Worm (Caenorhabditis elegans): Measurements from ENCODE around the gene C05E11.6.
A peak's percentile ranks its signal among the peaks of the same experiment; 100 is the strongest.

DNA sequence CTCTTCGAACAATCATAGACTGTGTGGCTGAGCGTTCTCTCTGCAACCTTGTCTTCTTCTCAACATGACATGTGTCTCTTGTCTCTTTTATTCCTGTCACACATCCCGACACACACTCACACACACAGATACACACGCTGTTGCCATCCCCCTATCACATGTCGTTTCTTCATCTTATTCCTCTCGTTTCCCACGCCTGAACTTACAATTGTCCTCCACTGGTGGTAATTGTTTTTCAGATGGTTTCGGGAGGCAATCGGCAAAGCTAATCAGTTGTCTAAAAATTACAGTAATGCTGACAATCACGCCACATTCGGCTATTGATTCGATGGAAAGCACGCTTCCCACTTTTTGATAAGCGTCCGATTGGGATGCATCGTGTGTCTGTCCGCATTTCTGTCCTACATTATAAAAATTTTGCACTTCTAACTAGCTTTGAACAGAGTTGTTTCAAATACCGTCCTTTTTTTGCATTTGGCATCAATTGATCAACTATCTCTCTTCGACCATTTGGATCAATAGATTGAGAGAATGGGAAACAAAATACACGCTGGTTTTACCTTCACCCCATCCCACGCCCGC is 29.7 kb upstream of the C05E11.6 start, which contains the start of gene nhr-35:
- peak; percentile 85 for TF ChIP-seq elt-2 (tag; optimal IDR thresholded peaks at IDR 0.05)
- peak; percentile 59 for TF ChIP-seq ztf-4 (tag; optimal IDR thresholded peaks at IDR 0.05)
- peak; percentile 72 for TF ChIP-seq rnt-1 (tag; optimal IDR thresholded peaks at IDR 0.05)
- no peak for TF ChIP-seq nhr-28 (tag; optimal IDR thresholded peaks at IDR 0.05)
- no peak for TF ChIP-seq snpc-4 (tag; optimal IDR thresholded peaks at IDR 0.05)
- TF ChIP-seq ztf-11 (tag; optimal IDR thresholded peaks at IDR 0.05): no peak
